Worm (Caenorhabditis elegans) whole organism, mixed stage, embryonic: ENCODE data around the gene acr-9.

Source experiments
- M03D4.4 ChIP-seq: sonication (generic microtip); optimal IDR thresholded peaks from 2 replicates; lab custom pipeline; 2017; ENCODE audit warnings: mild to moderate bottlenecking, missing genetic modification characterization, missing compliant biosample characterization
- ceh-43 ChIP-seq: fragments of 200-800 bp; sonication (Bioruptor generic); optimal IDR thresholded peaks from 2 replicates; lab custom pipeline; 2018; ENCODE audit warnings: mild to moderate bottlenecking, missing genetic modification characterization, moderate library complexity, missing compliant biosample characterization
- elt-1 ChIP-seq: sonication (generic microtip); optimal IDR thresholded peaks from 2 replicates; lab custom pipeline; 2017; ENCODE audit warnings: missing genetic modification characterization, mild to moderate bottlenecking, missing compliant biosample characterization, antibody characterized with exemption, moderate library complexity, borderline replicate concordance; ENCODE audit not compliant: insufficient read depth
- flh-1 ChIP-seq: fragments of 200-800 bp; sonication (Bioruptor generic); optimal IDR thresholded peaks from 2 replicates; lab custom pipeline; 2018; ENCODE audit warnings: mild to moderate bottlenecking, missing genetic modification characterization, moderate library complexity, missing compliant biosample characterization
- ham-2 ChIP-seq: fragments of 200-800 bp; sonication (Bioruptor generic); optimal IDR thresholded peaks from 2 replicates; lab custom pipeline; 2018; ENCODE audit warnings: mild to moderate bottlenecking, missing genetic modification characterization, missing compliant biosample characterization
- lin-32 ChIP-seq: fragments of 200-800 bp; sonication (Bioruptor generic); optimal IDR thresholded peaks from 2 replicates; lab custom pipeline; 2018; ENCODE audit warnings: mild to moderate bottlenecking, missing genetic modification characterization, missing compliant biosample characterization
- lsy-2 ChIP-seq: fragments of 150-350 bp; optimal IDR thresholded peaks from 2 replicates; lab custom pipeline; 2014; ENCODE audit warnings: missing biosample characterization, missing genetic modification characterization
- mab-5 ChIP-seq: fragments of 150-350 bp; optimal IDR thresholded peaks from 2 replicates; lab custom pipeline; 2014; ENCODE audit warnings: missing biosample characterization, missing genetic modification characterization
- pha-4 ChIP-seq: fragments of 150-350 bp; optimal IDR thresholded peaks from 2 replicates; lab custom pipeline; 2018; ENCODE audit warnings: missing biosample characterization, missing genetic modification reagents, missing genetic modification characterization
- ztf-11 ChIP-seq: fragments of 150-350 bp; optimal IDR thresholded peaks from 2 replicates; lab custom pipeline; 2014; ENCODE audit warnings: missing biosample characterization, missing genetic modification characterization

ce11 chrX:13600136-13600535 lies 46.6 kb downstream of the acr-9 start, which contains the start of gene F54B11.7:
- TF ChIP-seq lsy-2 (no peak), mab-5 (tag; lab: Kevin White, UChicago) (no peak), elt-1 (tag; lab: Kevin White, UChicago) (no peak), lin-32 (GFP tag; lab: Kevin White, UChicago) (no peak), ztf-11 (tag; lab: Kevin White, UChicago) (no peak), pha-4 (tag; lab: Kevin White, UChicago) (no peak), M03D4.4 (no peak), ceh-43 (GFP tag; lab: Kevin White, UChicago) (no peak), flh-1 (GFP tag; lab: Kevin White, UChicago) (no peak), ham-2 (GFP tag; lab: Kevin White, UChicago) (no peak)
